Fruit fly (Drosophila melanogaster): ENCODE data around the gene CG43739.

Gene CG43739

DNA sequence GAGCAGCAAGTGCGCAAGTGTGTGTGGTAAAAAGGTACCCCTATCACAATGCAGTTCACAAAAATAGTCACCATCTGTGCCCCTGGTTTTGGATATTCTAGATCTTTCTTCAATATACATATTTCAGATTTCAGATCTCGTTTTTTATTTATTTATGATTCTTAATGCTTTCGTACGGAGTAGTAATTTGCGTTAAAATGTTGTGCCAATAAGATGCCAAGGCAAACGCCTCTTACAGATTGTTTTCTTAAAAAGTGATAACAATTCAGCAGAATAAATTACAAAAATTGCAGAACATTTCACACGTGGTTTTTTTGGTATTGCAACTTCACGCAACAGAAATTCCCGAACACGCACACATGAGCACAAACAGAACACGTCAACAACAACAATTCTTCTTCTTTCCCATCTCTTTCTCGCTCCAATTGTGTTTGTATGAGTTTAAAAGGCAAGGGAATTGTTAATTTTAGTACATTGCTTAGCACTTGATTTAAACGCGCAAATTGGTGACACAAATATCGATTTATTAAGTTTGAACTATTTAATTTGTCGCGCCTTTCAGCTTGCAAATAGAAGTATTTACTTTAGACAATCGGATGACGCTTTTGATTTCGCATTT is 566 bp downstream of the CG43739 start (continued):
- no peak for TF ChIP-seq bcd (GFP tag; optimal IDR thresholded peaks at IDR 0.05)
- no peak for TF ChIP-seq da (GFP tag; optimal IDR thresholded peaks at IDR 0.05)
- peak; percentile 86 for TF ChIP-seq PHDP (tag; optimal IDR thresholded peaks at IDR 0.05)
- peak; percentile 35 for TF ChIP-seq NC2α (GFP tag; optimal IDR thresholded peaks at IDR 0.05)
- no peak for TF ChIP-seq HmgD (GFP tag; optimal IDR thresholded peaks at IDR 0.05)
- no peak for TF ChIP-seq CG6854 (GFP tag; optimal IDR thresholded peaks at IDR 0.05)
- 0 out of 2 replicates have a peak, but pooled peaks have one; percentile 8 for TF ChIP-seq Adf1 (GFP tag; IDR thresholded peaks at IDR 0.05)
- peak; percentile 45 for TF ChIP-seq slp2 (GFP tag; optimal IDR thresholded peaks at IDR 0.05)
- TF ChIP-seq ind (GFP tag; optimal IDR thresholded peaks at IDR 0.05) = no peak
- peak; percentile 87 for TF ChIP-seq CG7786 (GFP tag; optimal IDR thresholded peaks at IDR 0.05)
- no peak for TF ChIP-seq Stat92E (GFP tag; optimal IDR thresholded peaks at IDR 0.05)
- TF ChIP-seq Lim3 (GFP tag; IDR thresholded peaks at IDR 0.05) = no peak
- no peak for TF ChIP-seq emc (GFP tag; optimal IDR thresholded peaks at IDR 0.05)
- TF ChIP-seq CG17186 (GFP tag; optimal IDR thresholded peaks at IDR 0.05) = no peak
- TF ChIP-seq CG3995 (GFP tag; optimal IDR thresholded peaks at IDR 0.05) = no peak
- TF ChIP-seq D (optimal IDR thresholded peaks at IDR 0.05) = no peak
- no peak for TF ChIP-seq D (GFP tag; optimal IDR thresholded peaks at IDR 0.05)
- TF ChIP-seq CG30431 (GFP tag; optimal IDR thresholded peaks at IDR 0.05) = peak; percentile 60
- no peak for TF ChIP-seq dati (GFP tag; IDR thresholded peaks at IDR 0.05)
- TF ChIP-seq Sin3A (optimal IDR thresholded peaks at IDR 0.05) = no peak
- no peak for TF ChIP-seq Trl (optimal IDR thresholded peaks at IDR 0.05)
- TF ChIP-seq Trl (GFP tag; optimal IDR thresholded peaks at IDR 0.05) = peak; percentile 68
- no peak for TF ChIP-seq CG3281 (GFP tag; optimal IDR thresholded peaks at IDR 0.05)
- peak; percentile 46 for TF ChIP-seq E2f1 (GFP tag; IDR thresholded peaks at IDR 0.05)
- TF ChIP-seq seq (GFP tag; IDR thresholded peaks at IDR 0.05) = peak; percentile 74; the same call in 1 of the 2 replicates
- peak; percentile 84 for TF ChIP-seq CG12219 (GFP tag; optimal IDR thresholded peaks at IDR 0.05)
- TF ChIP-seq sima (GFP tag; optimal IDR thresholded peaks at IDR 0.05) = no peak
- peak; percentile 69 for TF ChIP-seq pb (GFP tag; optimal IDR thresholded peaks at IDR 0.05)
- TF ChIP-seq CG11560 (tag; IDR thresholded peaks at IDR 0.05) = no peak
- peak; percentile 92 for TF ChIP-seq sens (GFP tag)
- 0 out of 2 replicates have a peak, but pooled peaks have one; percentile 23 for TF ChIP-seq Poxn (GFP tag; IDR thresholded peaks at IDR 0.05)
- TF ChIP-seq cato (GFP tag; optimal IDR thresholded peaks at IDR 0.05; ENCODE audit: borderline replicate concordance) = no peak
- TF ChIP-seq chm (GFP tag; IDR thresholded peaks at IDR 0.05) = peak; percentile 91
- TF ChIP-seq CG15073 (GFP tag; optimal IDR thresholded peaks at IDR 0.05) = no peak
- TF ChIP-seq HmgZ (tag; optimal IDR thresholded peaks at IDR 0.05) = peak; percentile 76
- TF ChIP-seq grau (tag; optimal IDR thresholded peaks at IDR 0.05) = peak; percentile 76
- TF ChIP-seq CG12391 (tag; optimal IDR thresholded peaks at IDR 0.05) = peak; percentile 78
- TF ChIP-seq CG7928 (GFP tag; optimal IDR thresholded peaks at IDR 0.05) = no peak
- peak; percentile 77 for TF ChIP-seq dm (GFP tag; optimal IDR thresholded peaks at IDR 0.05)
- TF ChIP-seq maf-S (GFP tag; optimal IDR thresholded peaks at IDR 0.05) = peak; percentile 39
- peak; percentile 61 to 84 for TF ChIP-seq dpn (GFP tag; optimal IDR thresholded peaks at IDR 0.05)
- TF ChIP-seq CG5180 (GFP tag; optimal IDR thresholded peaks at IDR 0.05) = no peak
- peak; percentile 77 for TF ChIP-seq run (tag; optimal IDR thresholded peaks at IDR 0.05)
- no peak for TF ChIP-seq NFAT (GFP tag; IDR thresholded peaks at IDR 0.05)
- TF ChIP-seq D19B (GFP tag; optimal IDR thresholded peaks at IDR 0.05) = no peak
- peak; percentile 29 for TF ChIP-seq p53 (GFP tag; optimal IDR thresholded peaks at IDR 0.05)
- TF ChIP-seq CG13775 (GFP tag; optimal IDR thresholded peaks at IDR 0.05) = peak; percentile 57
- no peak for TF ChIP-seq Bgb (GFP tag; IDR thresholded peaks at IDR 0.05; ENCODE audit: partially characterized antibody)
- TF ChIP-seq CG13287 (GFP tag; IDR thresholded peaks at IDR 0.05; ENCODE audit: partially characterized antibody) = no peak
- no peak for TF ChIP-seq TFAM (GFP tag; optimal IDR thresholded peaks at IDR 0.05)
- peak; percentile 74 for TF ChIP-seq lbe (GFP tag; optimal IDR thresholded peaks at IDR 0.05)
- TF ChIP-seq Doc2 (GFP tag; IDR thresholded peaks at IDR 0.05) = no peak
